Worm (Caenorhabditis elegans) whole organism, L4/young adult: ENCODE measurements around the gene otub-1.
"Not testable (repeated sequence)": the region's sequence is repeated elsewhere in the genome, so short reads cannot be mapped to it uniquely, and the experiment has no call there.

Experiments used
- W03F9.2 ChIP-seq: fragments of 150-350 bp; optimal IDR thresholded peaks from 2 replicates; lab custom pipeline; 2014; ENCODE audit warnings: missing biosample characterization, missing genetic modification characterization
- dao-5 ChIP-seq: sonication (generic microtip); optimal IDR thresholded peaks from 2 replicates; lab custom pipeline; 2016; ENCODE audit warnings: missing genotype, missing genetic modification characterization, moderate library complexity, missing compliant biosample characterization
- him-1 ChIP-seq: sonication (generic microtip); optimal IDR thresholded peaks from 2 replicates; lab custom pipeline; 2016; ENCODE audit warnings: missing genotype, missing genetic modification reagents, missing genetic modification characterization, missing compliant biosample characterization

Gene otub-1

ce11 chrV:15074907-15075306, 8.8 kb downstream of the otub-1 start:
- TF ChIP-seq him-1 (tag; lab: Kevin White, UChicago): peak; percentile 3
- TF ChIP-seq dao-5: no peak
- no peak for TF ChIP-seq W03F9.2 (tag; lab: Kevin White, UChicago)

- TF ChIP-seq W03F9.2 (tag; lab: Kevin White, UChicago) (no peak), dao-5 (no peak), him-1 (tag; lab: Kevin White, UChicago) (no peak)
Observed at ce11 chrV:15078560-15078959, 12.5 kb downstream of the otub-1 start.

ce11 chrV:15082291-15082690, 16.2 kb downstream of the otub-1 start, which contains the start of the genes C01G10.10 and C01G10.9:
Gene C01G10.10 (minus strand): TSS chrV:15082441.
Gene C01G10.9 (plus strand): TSS chrV:15082530.
- TF ChIP-seq dao-5 (no peak), W03F9.2 (tag; lab: Kevin White, UChicago) (peak; percentile 72), him-1 (tag; lab: Kevin White, UChicago) (peak; percentile 61)

ce11 chrV:15083659-15084058, 17.6 kb downstream of the otub-1 start:
- TF ChIP-seq dao-5 (no peak), him-1 (tag; lab: Kevin White, UChicago) (no peak), W03F9.2 (tag; lab: Kevin White, UChicago) (no peak)

ce11 chrV:15085335-15085800, 19.3 kb downstream of the otub-1 start, which contains the start of the genes ahsa-1 and C01G10.7:
Gene ahsa-1 (minus strand): TSS chrV:15085385.
Gene C01G10.7 (plus strand): TSS chrV:15085747.
- TF ChIP-seq him-1 (tag; lab: Kevin White, UChicago) (peak; percentile 88), W03F9.2 (tag; lab: Kevin White, UChicago) (peak; percentile 96), dao-5 (no peak)

ce11 chrV:15087207-15087706, 21.2 kb downstream of the otub-1 start, which contains the start of the genes C01G10.15 and C01G10.6:
Gene C01G10.15 (minus strand): TSS chrV:15087307.
Gene C01G10.6 (plus strand): TSS chrV:15087656.
- TF ChIP-seq him-1 (tag; lab: Kevin White, UChicago): no peak
- TF ChIP-seq W03F9.2 (tag; lab: Kevin White, UChicago): no peak
- TF ChIP-seq dao-5: no peak

ce11 chrV:15088613-15089012, 22.5 kb downstream of the otub-1 start, which contains the start of gene C01G10.18:
Gene C01G10.18 (minus strand): TSS chrV:15088713.
- TF ChIP-seq dao-5 (no peak), W03F9.2 (tag; lab: Kevin White, UChicago) (no peak)

ce11 chrV:15089438-15089837, 23.3 kb downstream of the otub-1 start, which contains the start of the genes C01G10.5 and C01G10.4:
Gene C01G10.5 (minus strand): TSS chrV:15089538.
Gene C01G10.4 (plus strand): TSS chrV:15089740.
- no peak for TF ChIP-seq W03F9.2 (tag; lab: Kevin White, UChicago)
- TF ChIP-seq him-1 (tag; lab: Kevin White, UChicago): no peak

ce11 chrV:15090457-15090856, 24.4 kb downstream of the otub-1 start, which contains the start of gene C01G10.17:
Gene C01G10.17 (plus strand): TSS chrV:15090757.
- TF ChIP-seq W03F9.2 (tag; lab: Kevin White, UChicago): no peak
- TF ChIP-seq dao-5: no peak
- TF ChIP-seq him-1 (tag; lab: Kevin White, UChicago): no peak

- TF ChIP-seq W03F9.2 (tag; lab: Kevin White, UChicago) (no peak), him-1 (tag; lab: Kevin White, UChicago) (no peak), dao-5 (no peak)
Observed at ce11 chrV:15092666-15093065, 26.6 kb downstream of the otub-1 start, which contains the start of gene txt-12. Gene txt-12 (plus strand): TSS chrV:15092966.

- TF ChIP-seq W03F9.2 (tag; lab: Kevin White, UChicago) (no peak), dao-5 (no peak), him-1 (tag; lab: Kevin White, UChicago) (no peak)
Observed at ce11 chrV:15094749-15095148, 28.7 kb downstream of the otub-1 start, which contains the start of gene srx-78. Gene srx-78 (plus strand): TSS chrV:15095049.

- TF ChIP-seq dao-5 (no peak), him-1 (tag; lab: Kevin White, UChicago) (no peak), W03F9.2 (tag; lab: Kevin White, UChicago) (no peak)
Observed at ce11 chrV:15099447-15099846, 33.3 kb downstream of the otub-1 start, which contains the start of gene C01G10.1. Gene C01G10.1 (plus strand): TSS chrV:15099747.

ce11 chrV:15105893-15106598, 39.9 kb downstream of the otub-1 start, which contains the start of gene C01G10.14:
Gene C01G10.14 (minus strand): TSS chrV:15105943.
- TF ChIP-seq W03F9.2 (tag; lab: Kevin White, UChicago); him-1 (tag; lab: Kevin White, UChicago); dao-5: not testable (repeated sequence)

- no peak for TF ChIP-seq him-1 (tag; lab: Kevin White, UChicago)
- TF ChIP-seq W03F9.2 (tag; lab: Kevin White, UChicago): no peak
- no peak for TF ChIP-seq dao-5
Observed at ce11 chrV:15109260-15109659, 43.2 kb downstream of the otub-1 start, which contains the start of gene Y75B12A.2. Gene Y75B12A.2 (plus strand): TSS chrV:15109560.
